Fruit fly (Drosophila melanogaster) whole organism, embryonic: ENCODE results near the gene Dhod.

Experiments
- CG12219 ChIP-seq: fragments of 200-800 bp; sonication (Bioruptor generic); optimal IDR thresholded peaks from 3 replicates; lab custom pipeline; 2018; ENCODE audit warnings: missing biosample characterization, mild to moderate bottlenecking, missing genetic modification characterization
- CG4707 ChIP-seq: fragments of 200-800 bp; sonication (Bioruptor generic); optimal IDR thresholded peaks from 2 replicates; lab custom pipeline; 2018; ENCODE audit warnings: missing biosample characterization, mild to moderate bottlenecking, missing genetic modification characterization, moderate library complexity
- Doc3 ChIP-seq: fragments of 200-800 bp; sonication (Bioruptor generic); IDR thresholded peaks from 3 replicates; pipeline ENCODE4 v1.3.6; 2022; ENCODE audit warnings: missing biosample characterization, missing genetic modification characterization; ENCODE audit not compliant: partially characterized antibody
- corto ChIP-seq: fragments of 200-800 bp; sonication (Bioruptor generic); optimal IDR thresholded peaks from 2 replicates; lab custom pipeline; 2016; ENCODE audit warnings: missing biosample characterization, mild to moderate bottlenecking, missing genetic modification characterization, moderate library complexity
- gsb ChIP-seq: fragments of 200-800 bp; sonication (Bioruptor generic); IDR thresholded peaks from 2 replicates; pipeline ENCODE4 v1.3.6; 2022; ENCODE audit warnings: missing biosample characterization, missing genetic modification characterization
- h ChIP-seq: fragments of >200 bp; optimal IDR thresholded peaks from 2 replicates; lab custom pipeline; 2017

DNA sequence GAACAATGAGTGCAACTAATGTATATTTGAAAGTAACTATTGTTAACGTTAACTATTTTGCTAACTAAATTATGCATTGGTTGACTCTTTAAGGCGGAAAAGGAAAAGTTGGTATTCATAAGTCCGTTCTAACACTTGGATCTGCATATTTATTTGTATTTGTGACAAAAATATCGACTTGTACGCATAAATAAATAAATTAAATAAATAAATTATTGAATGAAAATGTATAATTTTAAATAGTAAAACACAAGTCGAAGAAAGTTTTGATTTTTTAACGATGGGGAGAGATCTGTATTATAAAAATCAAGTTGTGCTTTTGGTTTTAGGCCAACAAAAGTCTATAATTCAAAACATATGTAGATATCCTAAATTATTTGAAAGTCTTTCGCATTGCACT, 14.9 kb upstream of the Dhod start, which contains the start of gene CG8036:
- no peak for TF ChIP-seq Doc3 (GFP tag; lab: Robert Waterston, UW)
- no peak for TF ChIP-seq CG12219 (GFP tag; lab: Kevin White, UChicago)
- no peak for TF ChIP-seq gsb (GFP tag; lab: Robert Waterston, UW)
- no peak for TF ChIP-seq h (lab: Kevin White, UChicago)
- TF ChIP-seq CG4707 (GFP tag; lab: Kevin White, UChicago): no peak
- TF ChIP-seq corto: no peak
